Worm (Caenorhabditis elegans) whole organism, young adult: ENCODE data around the gene srw-85.
A peak's percentile ranks its signal among the peaks of the same experiment; 100 is the strongest.

Source experiments
- B0336.3 ChIP-seq: fragments of 200-800 bp; sonication (Bioruptor generic); IDR thresholded peaks from 2 replicates; pipeline ENCODE4 v1.3.6; 2022; ENCODE audit warnings: missing genetic modification characterization, missing compliant biosample characterization
- C06A6.2 ChIP-seq: fragments of 200-800 bp; sonication (Bioruptor generic); conservative IDR thresholded peaks from 2 replicates; pipeline ENCODE4 v1.3.6; 2022; ENCODE audit warnings: missing genetic modification characterization, missing compliant biosample characterization
- F10E7.11 ChIP-seq: sonication (generic microtip); optimal IDR thresholded peaks from 2 replicates; lab custom pipeline; 2017; ENCODE audit warnings: mild to moderate bottlenecking, missing genetic modification characterization, moderate library complexity, missing compliant biosample characterization
- F55B11.4 ChIP-seq: sonication (generic microtip); optimal IDR thresholded peaks from 2 replicates; lab custom pipeline; 2016; ENCODE audit warnings: missing compliant biosample characterization, missing genetic modification characterization, borderline replicate concordance; ENCODE audit not compliant: insufficient read depth
- aptf-2 ChIP-seq: fragments of 200-800 bp; sonication (Bioruptor generic); conservative IDR thresholded peaks from 2 replicates; pipeline ENCODE4 v1.3.6; 2022; ENCODE audit warnings: missing genetic modification reagents, missing genetic modification characterization, missing compliant biosample characterization
- atf-7 ChIP-seq: sonication (generic microtip); optimal IDR thresholded peaks from 2 replicates; lab custom pipeline; 2017; ENCODE audit warnings: mild to moderate bottlenecking, missing genetic modification characterization, missing compliant biosample characterization
- attf-3 ChIP-seq: fragments of 200-800 bp; sonication (Bioruptor generic); conservative IDR thresholded peaks from 2 replicates; pipeline ENCODE4 v1.3.6; 2022; ENCODE audit warnings: missing genetic modification reagents, missing genetic modification characterization, missing compliant biosample characterization
- attf-5 ChIP-seq: fragments of 200-800 bp; sonication (Bioruptor generic); optimal IDR thresholded peaks from 2 replicates; lab custom pipeline; 2018; ENCODE audit warnings: mild to moderate bottlenecking, missing genetic modification characterization, missing compliant biosample characterization
- ccch-3 ChIP-seq: fragments of 200-800 bp; sonication (Bioruptor generic); optimal IDR thresholded peaks from 2 replicates; lab custom pipeline; 2018; ENCODE audit warnings: mild to moderate bottlenecking, missing genetic modification characterization, missing compliant biosample characterization
- cebp-2 ChIP-seq: fragments of 200-800 bp; sonication (Bioruptor generic); IDR thresholded peaks from 2 replicates; pipeline ENCODE4 v1.3.6; 2022; ENCODE audit warnings: missing genetic modification characterization, missing compliant biosample characterization
- ceh-40 ChIP-seq: fragments of 200-800 bp; sonication (Bioruptor generic); IDR thresholded peaks from 2 replicates; pipeline ENCODE4 v1.3.6; 2022; ENCODE audit warnings: missing genetic modification characterization, missing compliant biosample characterization
- ceh-79 ChIP-seq: sonication (generic microtip); optimal IDR thresholded peaks from 2 replicates; lab custom pipeline; 2017; ENCODE audit warnings: mild to moderate bottlenecking, missing genetic modification characterization, missing compliant biosample characterization
- die-1 ChIP-seq: sonication (generic microtip); optimal IDR thresholded peaks from 2 replicates; lab custom pipeline; 2016; ENCODE audit warnings: missing genotype, mild to moderate bottlenecking, missing genetic modification characterization, missing compliant biosample characterization
- dpl-1 ChIP-seq: fragments of 150-350 bp; optimal IDR thresholded peaks from 2 replicates; lab custom pipeline; 2014; ENCODE audit warnings: missing biosample characterization, missing genetic modification reagents, missing genetic modification characterization
- egrh-3 ChIP-seq: fragments of 200-800 bp; sonication (Bioruptor generic); IDR thresholded peaks from 2 replicates; pipeline ENCODE4 v1.3.6; 2022; ENCODE audit warnings: missing genetic modification reagents, missing genetic modification characterization, missing compliant biosample characterization
- hlh-26 ChIP-seq: fragments of 200-800 bp; sonication (Bioruptor generic); conservative IDR thresholded peaks from 2 replicates; pipeline ENCODE4 v1.3.6; 2022; ENCODE audit warnings: missing genetic modification reagents, missing genetic modification characterization, missing compliant biosample characterization
- lag-1 ChIP-seq: fragments of 200-800 bp; sonication (Bioruptor generic); IDR thresholded peaks from 2 replicates; pipeline ENCODE4 v1.3.6; 2022; ENCODE audit warnings: missing genetic modification reagents, missing genetic modification characterization, missing compliant biosample characterization
- let-526 ChIP-seq: fragments of 200-800 bp; sonication (Bioruptor generic); IDR thresholded peaks from 2 replicates; pipeline ENCODE4 v1.3.6; 2022; ENCODE audit warnings: missing genetic modification reagents, missing genetic modification characterization, missing compliant biosample characterization
- let-607 ChIP-seq, 2 experiments: fragments of 200-800 bp in 1 of 2; sonication (Bioruptor generic) in 1 of 2; sonication (generic microtip) in 1 of 2; optimal IDR thresholded peaks; 2 replicates each; lab custom pipeline; 2016 to 2018; ENCODE audit warnings: mild to moderate bottlenecking in 2 of 2, missing compliant biosample characterization in 2 of 2, missing genetic modification characterization in 2 of 2, moderate library complexity in 2 of 2, missing genotype in 1 of 2
- lin-26 ChIP-seq: fragments of 200-800 bp; sonication (Bioruptor generic); IDR thresholded peaks from 2 replicates; pipeline ENCODE4 v1.3.6; 2022; ENCODE audit warnings: missing genetic modification reagents, missing genetic modification characterization, missing compliant biosample characterization
- lin-40 ChIP-seq: sonication (generic microtip); optimal IDR thresholded peaks from 2 replicates; lab custom pipeline; 2016; ENCODE audit warnings: missing genetic modification characterization, mild to moderate bottlenecking, missing compliant biosample characterization, missing genotype, missing genetic modification reagents
- madf-8 ChIP-seq: fragments of 200-800 bp; sonication (Bioruptor generic); conservative IDR thresholded peaks from 2 replicates; pipeline ENCODE4 v1.3.6; 2022; ENCODE audit warnings: missing genetic modification reagents, missing genetic modification characterization, missing compliant biosample characterization
- mel-28 ChIP-seq: sonication (generic microtip); optimal IDR thresholded peaks from 2 replicates; lab custom pipeline; 2016; ENCODE audit warnings: borderline replicate concordance, mild to moderate bottlenecking, missing genetic modification characterization, missing compliant biosample characterization
- mes-4 ChIP-seq: sonication (generic microtip); optimal IDR thresholded peaks from 2 replicates; lab custom pipeline; 2016; ENCODE audit warnings: missing genotype, missing genetic modification characterization, missing compliant biosample characterization
- pbrm-1 ChIP-seq: fragments of 200-800 bp; sonication (Bioruptor generic); IDR thresholded peaks from 2 replicates; pipeline ENCODE4 v1.3.6; 2022; ENCODE audit warnings: missing genetic modification reagents, missing genetic modification characterization, missing compliant biosample characterization
- pha-4 ChIP-seq: fragments of 150-350 bp; sonication (generic microtip); optimal IDR thresholded peaks from 2 replicates; lab custom pipeline; 2014; ENCODE audit warnings: missing biosample characterization, missing genetic modification reagents, missing genetic modification characterization
- repo-1 ChIP-seq: sonication (generic microtip); optimal IDR thresholded peaks from 2 replicates; lab custom pipeline; 2017; ENCODE audit warnings: mild to moderate bottlenecking, missing genetic modification characterization, missing compliant biosample characterization
- rpc-1 ChIP-seq, 2 experiments: fragments of 150-350 bp in 1 of 2; sonication (generic microtip) in 1 of 2; optimal IDR thresholded peaks; 2 replicates each; lab custom pipeline; 2014 to 2018; ENCODE audit warnings: missing biosample characterization in 1 of 2, missing genetic modification characterization in 1 of 2, missing genetic modification reagents in 1 of 2, missing genotype in 1 of 2
- snpc-4 ChIP-seq, 5 experiments: fragments of 150-350 bp in 1 of 5; sonication (generic microtip) in 4 of 5; optimal IDR thresholded peaks; 2 replicates each; lab custom pipeline; 2014 to 2018; ENCODE audit warnings: missing genetic modification characterization in 5 of 5, missing biosample characterization in 3 of 5, antibody characterized with exemption in 2 of 5, mild to moderate bottlenecking in 2 of 5, missing compliant biosample characterization in 2 of 5, missing genotype in 2 of 5, moderate library complexity in 2 of 5, missing genetic modification reagents in 1 of 5
- sptf-2 ChIP-seq: fragments of 200-800 bp; sonication (Bioruptor generic); optimal IDR thresholded peaks from 2 replicates; lab custom pipeline; 2018; ENCODE audit warnings: mild to moderate bottlenecking, missing genetic modification characterization, missing compliant biosample characterization
- ztf-26 ChIP-seq: sonication (generic microtip); optimal IDR thresholded peaks from 2 replicates; lab custom pipeline; 2017; ENCODE audit warnings: missing genetic modification characterization, missing compliant biosample characterization

The srw-85 gene

DNA sequence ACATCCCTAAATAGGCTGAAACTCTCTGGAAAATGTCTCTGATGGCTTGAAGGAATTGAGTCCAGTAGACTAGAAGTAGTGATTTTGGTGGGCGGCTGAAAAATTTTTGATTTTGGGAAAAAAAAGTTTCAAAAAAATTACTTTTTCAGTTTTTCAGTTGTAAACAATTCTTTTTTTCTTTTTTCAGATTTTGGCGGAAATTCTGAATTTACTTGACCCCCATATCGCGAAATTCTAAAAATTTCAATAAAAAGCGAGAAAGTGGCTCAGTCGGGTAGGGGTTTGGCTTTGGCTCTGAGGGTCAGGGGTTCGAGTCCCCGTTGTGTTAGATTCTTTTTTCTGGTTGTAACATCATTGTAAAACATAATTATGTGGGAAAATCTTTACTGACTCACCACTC is at the start of gene srw-85:
Gene srw-85 (minus strand): TSS at position 101 of the 400 bp plus-strand sequence.
- TF ChIP-seq cebp-2 (GFP tag; lab: Robert Waterston, UW) (no peak), rpc-1 (optimal IDR thresholded peaks at IDR 0.05; lab: Kevin White, UChicago) (no peak), rpc-1 (tag; optimal IDR thresholded peaks at IDR 0.05; lab: Kevin White, UChicago) (peak; percentile 16)

DNA sequence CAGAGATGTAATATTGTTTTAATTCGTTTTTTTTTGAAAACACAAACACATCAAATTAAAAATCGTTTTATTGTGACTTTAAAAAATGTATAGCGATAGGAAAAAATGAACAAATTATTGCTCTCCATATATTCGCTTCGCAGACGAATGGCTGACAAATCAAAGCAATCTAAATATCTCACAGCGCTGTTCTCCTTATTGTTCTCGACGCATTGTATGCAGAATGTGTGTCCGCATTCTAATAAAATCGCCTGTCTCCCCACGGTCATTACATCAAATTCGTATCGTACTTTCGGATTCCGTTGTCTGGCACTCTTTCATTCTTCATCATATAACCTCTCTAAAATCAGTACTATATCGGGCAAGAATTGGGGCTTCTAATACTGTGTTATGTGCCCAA is 46.9 kb upstream of the srw-85 start, which contains the start of gene Y43F8B.9:
Gene Y43F8B.9 (plus strand): TSS at position 301 of the 400 bp plus-strand sequence.
- TF ChIP-seq ceh-79 (tag; lab: Kevin White, UChicago) (no peak), hlh-26 (GFP tag; lab: Robert Waterston, UW) (no peak)

DNA sequence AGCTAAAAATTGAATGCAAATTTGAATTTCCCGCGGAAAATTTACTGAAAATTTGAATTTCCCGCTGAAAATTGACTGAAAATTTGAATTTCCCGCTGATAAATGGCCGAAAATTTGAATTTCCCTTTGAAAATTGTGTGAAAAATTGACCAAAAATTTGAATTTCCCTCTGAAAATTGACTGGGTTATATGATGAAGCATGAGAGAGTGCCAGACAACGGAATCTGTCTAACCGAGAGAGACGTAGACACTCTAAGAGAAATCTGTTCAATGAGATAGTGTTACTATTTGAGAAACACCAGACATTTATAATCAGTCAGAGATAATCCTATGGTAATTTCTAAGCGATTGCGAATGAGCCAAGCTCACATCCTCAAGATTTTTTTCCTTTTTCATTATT is 46.4 kb upstream of the srw-85 start:
- TF ChIP-seq pha-4 (tag; lab: Kevin White, UChicago) (no peak), dpl-1 (no peak), attf-3 (GFP tag; lab: Robert Waterston, UW) (no peak), sptf-2 (no peak), let-607 (tag; optimal IDR thresholded peaks at IDR 0.05; lab: Kevin White, UChicago) (no peak), C06A6.2 (GFP tag; lab: Robert Waterston, UW) (no peak), ceh-40 (GFP tag; lab: Robert Waterston, UW) (no peak)

DNA sequence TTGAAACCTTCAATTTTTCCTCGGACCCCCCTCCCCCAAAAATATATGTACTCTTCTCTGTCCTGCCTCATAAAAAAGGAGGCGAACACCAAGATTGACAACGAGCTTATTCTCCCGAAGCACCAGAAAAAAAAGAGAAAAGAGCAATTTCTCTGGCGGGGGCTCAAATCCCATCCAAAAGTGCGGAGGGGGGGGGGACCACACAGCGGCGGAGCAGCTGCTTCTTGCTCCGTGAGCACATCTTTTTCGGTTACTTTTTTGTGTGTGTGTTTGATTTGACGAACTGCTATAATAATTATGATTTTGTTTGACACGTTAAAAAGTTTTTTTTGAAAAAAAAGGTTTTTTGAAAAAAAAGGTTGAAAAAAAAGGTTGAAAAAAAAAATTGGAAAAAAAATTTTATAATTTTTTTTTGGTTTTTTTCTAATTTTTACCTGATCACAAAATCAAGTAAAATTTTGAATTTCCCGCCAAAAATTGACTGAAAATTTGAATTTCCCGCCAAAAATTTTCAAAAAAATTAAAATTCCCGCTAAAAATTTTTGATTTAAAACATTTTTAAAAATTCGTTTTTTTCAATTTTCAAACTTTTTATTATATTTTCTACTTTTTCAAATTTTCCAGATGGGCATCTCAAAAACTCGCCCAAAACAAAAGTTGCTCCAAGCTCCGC is 43.0 kb upstream of the srw-85 start, which contains the start of gene Y43F8B.10:
Gene Y43F8B.10 (plus strand): TSS at position 623 of the 673 bp plus-strand sequence.
- TF ChIP-seq ztf-26 (tag; lab: Kevin White, UChicago): no peak
- no peak for TF ChIP-seq madf-8
- TF ChIP-seq aptf-2 (GFP tag; lab: Robert Waterston, UW): no peak
- TF ChIP-seq snpc-4 (GFP tag; optimal IDR thresholded peaks at IDR 0.05; lab: Kevin White, UChicago): no peak
- no peak for TF ChIP-seq snpc-4 (tag; optimal IDR thresholded peaks at IDR 0.05; lab: Kevin White, UChicago)
- TF ChIP-seq attf-5 (GFP tag; lab: Kevin White, UChicago): no peak
- peak; percentile 16; the same call in 1 of the 2 replicates for TF ChIP-seq egrh-3 (GFP tag; lab: Robert Waterston, UW)

DNA sequence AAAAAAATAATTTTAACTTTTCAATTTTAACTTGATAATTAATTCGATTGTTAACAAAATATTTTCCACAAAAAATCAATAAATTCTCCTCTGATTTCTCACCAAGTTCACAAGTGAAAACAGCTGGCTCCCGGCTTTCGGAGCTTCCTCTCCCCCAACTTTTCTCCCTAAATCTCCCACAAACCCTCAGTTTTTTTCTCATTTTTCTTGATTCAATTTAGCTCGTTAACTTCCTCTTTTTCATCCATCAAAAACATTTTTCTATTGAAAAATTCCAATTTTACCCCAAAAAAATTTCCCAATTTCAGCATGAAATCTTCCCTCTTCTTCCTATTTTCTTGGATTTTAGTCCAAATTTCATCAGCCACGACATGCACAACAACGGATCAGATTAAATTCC is 39.4 kb upstream of the srw-85 start, which contains the start of gene Y43F8B.11:
Gene Y43F8B.11 (plus strand): TSS at position 301 of the 400 bp plus-strand sequence.
- no peak for TF ChIP-seq ccch-3 (GFP tag; lab: Kevin White, UChicago)
- TF ChIP-seq lag-1 (GFP tag; lab: Robert Waterston, UW): no peak
- TF ChIP-seq F10E7.11 (tag; lab: Kevin White, UChicago): no peak
- TF ChIP-seq B0336.3 (GFP tag; lab: Robert Waterston, UW): no peak
- TF ChIP-seq let-526 (GFP tag; lab: Robert Waterston, UW): no peak
- no peak for TF ChIP-seq repo-1
- TF ChIP-seq mes-4: no peak
- TF ChIP-seq mel-28 (tag; lab: Kevin White, UChicago): no peak
- no peak for TF ChIP-seq die-1 (tag; lab: Kevin White, UChicago)
- TF ChIP-seq pbrm-1 (GFP tag; lab: Robert Waterston, UW): no peak
- no peak for TF ChIP-seq F55B11.4 (tag; lab: Kevin White, UChicago)
- no peak for TF ChIP-seq lin-40 (tag; lab: Kevin White, UChicago)
- no peak for TF ChIP-seq atf-7 (tag; lab: Kevin White, UChicago)
- TF ChIP-seq lin-26 (GFP tag; lab: Robert Waterston, UW): no peak
- TF ChIP-seq hlh-26 (GFP tag; lab: Robert Waterston, UW): no peak
